Worm (Caenorhabditis elegans) whole organism, late embryonic: ENCODE measurements around the gene faah-4.

Experiments
- C08G9.2 ChIP-seq: sonication (generic microtip); optimal IDR thresholded peaks from 2 replicates; lab custom pipeline; 2016; ENCODE audit warnings: mild to moderate bottlenecking, missing genetic modification characterization, moderate library complexity, missing compliant biosample characterization
- F13H6.1 ChIP-seq: sonication (generic microtip); optimal IDR thresholded peaks from 2 replicates; lab custom pipeline; 2016; ENCODE audit warnings: missing genetic modification characterization, missing compliant biosample characterization
- K02D7.2 ChIP-seq: sonication (generic microtip); optimal IDR thresholded peaks from 2 replicates; lab custom pipeline; 2017; ENCODE audit warnings: mild to moderate bottlenecking, missing genetic modification characterization, missing compliant biosample characterization
- T23F11.4 ChIP-seq: fragments of 200-800 bp; sonication (Bioruptor generic); optimal IDR thresholded peaks from 2 replicates; lab custom pipeline; 2018; ENCODE audit warnings: mild to moderate bottlenecking, missing genetic modification characterization, missing compliant biosample characterization
- Y22D7AL.16 ChIP-seq: sonication (generic microtip); optimal IDR thresholded peaks from 2 replicates; lab custom pipeline; 2016; ENCODE audit warnings: missing genetic modification characterization, missing compliant biosample characterization
- ahr-1 ChIP-seq: sonication (generic microtip); optimal IDR thresholded peaks from 2 replicates; lab custom pipeline; 2016; ENCODE audit warnings: missing genetic modification characterization, missing compliant biosample characterization
- ama-1 ChIP-seq: fragments of 150-350 bp; optimal IDR thresholded peaks from 2 replicates; lab custom pipeline; 2014
- ceh-14 ChIP-seq: sonication (generic microtip); optimal IDR thresholded peaks from 2 replicates; lab custom pipeline; 2016; ENCODE audit warnings: missing genotype, missing genetic modification characterization, missing compliant biosample characterization
- ceh-19 ChIP-seq: fragments of 200-800 bp; sonication (Bioruptor generic); optimal IDR thresholded peaks from 2 replicates; lab custom pipeline; 2018; ENCODE audit warnings: mild to moderate bottlenecking, missing genetic modification characterization, missing compliant biosample characterization
- ceh-2 ChIP-seq: sonication (generic microtip); optimal IDR thresholded peaks from 2 replicates; lab custom pipeline; 2016; ENCODE audit warnings: missing genotype, missing genetic modification characterization, missing compliant biosample characterization
- ceh-22 ChIP-seq: sonication (generic microtip); optimal IDR thresholded peaks from 2 replicates; lab custom pipeline; 2017; ENCODE audit warnings: missing biosample characterization, missing genetic modification characterization
- ceh-24 ChIP-seq: sonication (generic microtip); optimal IDR thresholded peaks from 2 replicates; lab custom pipeline; 2016; ENCODE audit warnings: mild to moderate bottlenecking, missing genetic modification characterization, missing compliant biosample characterization
- ceh-31 ChIP-seq: sonication (generic microtip); optimal IDR thresholded peaks from 2 replicates; lab custom pipeline; 2016; ENCODE audit warnings: missing genetic modification characterization, missing compliant biosample characterization
- ceh-34 ChIP-seq: sonication (generic microtip); optimal IDR thresholded peaks from 2 replicates; lab custom pipeline; 2016; ENCODE audit warnings: mild to moderate bottlenecking, missing genetic modification characterization, missing compliant biosample characterization
- ceh-45 ChIP-seq: fragments of 200-800 bp; sonication (Bioruptor generic); IDR thresholded peaks from 2 replicates; pipeline ENCODE4 v1.3.6; 2022; ENCODE audit warnings: missing genetic modification reagents, missing genetic modification characterization, missing compliant biosample characterization
- ceh-48 ChIP-seq: sonication (generic microtip); optimal IDR thresholded peaks from 2 replicates; lab custom pipeline; 2016; ENCODE audit warnings: missing genetic modification characterization, inconsistent platforms, missing compliant biosample characterization
- ceh-6 ChIP-seq: fragments of 200-800 bp; sonication (Bioruptor generic); optimal IDR thresholded peaks from 2 replicates; lab custom pipeline; 2018; ENCODE audit warnings: mild to moderate bottlenecking, missing genetic modification characterization, missing compliant biosample characterization
- ceh-9 ChIP-seq: sonication (generic microtip); optimal IDR thresholded peaks from 2 replicates; lab custom pipeline; 2016; ENCODE audit warnings: mild to moderate bottlenecking, missing genetic modification characterization, inconsistent platforms, missing compliant biosample characterization
- dmd-4 ChIP-seq: sonication (generic microtip); optimal IDR thresholded peaks from 2 replicates; lab custom pipeline; 2016; ENCODE audit warnings: borderline replicate concordance, missing genetic modification characterization, missing compliant biosample characterization
- dve-1 ChIP-seq: sonication (generic microtip); optimal IDR thresholded peaks from 2 replicates; lab custom pipeline; 2017; ENCODE audit warnings: antibody characterized with exemption, mild to moderate bottlenecking, missing genetic modification characterization, missing compliant biosample characterization
- elt-2 ChIP-seq: sonication (generic microtip); optimal IDR thresholded peaks from 2 replicates; lab custom pipeline; 2016; ENCODE audit warnings: missing genetic modification reagents, missing genetic modification characterization, missing compliant biosample characterization
- ets-4 ChIP-seq: sonication (generic microtip); optimal IDR thresholded peaks from 2 replicates; lab custom pipeline; 2016; ENCODE audit warnings: missing genetic modification characterization, missing compliant biosample characterization
- fax-1 ChIP-seq: sonication (generic microtip); optimal IDR thresholded peaks from 2 replicates; lab custom pipeline; 2016; ENCODE audit warnings: missing genotype, missing genetic modification characterization, missing compliant biosample characterization
- fkh-10 ChIP-seq: fragments of 150-350 bp; optimal IDR thresholded peaks from 2 replicates; lab custom pipeline; 2014; ENCODE audit warnings: missing biosample characterization, missing genetic modification reagents, missing genetic modification characterization
- fkh-6 ChIP-seq: sonication (generic microtip); optimal IDR thresholded peaks from 2 replicates; lab custom pipeline; 2016; ENCODE audit warnings: missing genetic modification characterization, missing compliant biosample characterization
- gmeb-2 ChIP-seq: sonication (generic microtip); optimal IDR thresholded peaks from 2 replicates; lab custom pipeline; 2016; ENCODE audit warnings: missing genetic modification characterization, inconsistent platforms, missing compliant biosample characterization
- hlh-13 ChIP-seq: fragments of 200-800 bp; sonication (Bioruptor generic); optimal IDR thresholded peaks from 2 replicates; lab custom pipeline; 2018; ENCODE audit warnings: mild to moderate bottlenecking, missing genetic modification characterization, missing compliant biosample characterization
- lin-11 ChIP-seq: fragments of 200-800 bp; sonication (Bioruptor generic); optimal IDR thresholded peaks from 2 replicates; lab custom pipeline; 2018; ENCODE audit warnings: mild to moderate bottlenecking, missing genetic modification characterization, missing compliant biosample characterization
- madf-2 ChIP-seq: sonication (generic microtip); optimal IDR thresholded peaks from 2 replicates; lab custom pipeline; 2017; ENCODE audit warnings: missing genetic modification characterization, missing compliant biosample characterization
- mec-3 ChIP-seq: sonication (generic microtip); optimal IDR thresholded peaks from 2 replicates; lab custom pipeline; 2016; ENCODE audit warnings: borderline replicate concordance, missing genetic modification characterization, missing compliant biosample characterization
- nfya-1 ChIP-seq: sonication (generic microtip); optimal IDR thresholded peaks from 2 replicates; lab custom pipeline; 2017; ENCODE audit warnings: missing genetic modification characterization, mild to moderate bottlenecking, missing compliant biosample characterization, antibody characterized with exemption, moderate library complexity
- nhr-232 ChIP-seq: sonication (generic microtip); optimal IDR thresholded peaks from 2 replicates; lab custom pipeline; 2016; ENCODE audit warnings: missing genetic modification characterization, missing compliant biosample characterization
- npax-4 ChIP-seq: sonication (generic microtip); optimal IDR thresholded peaks from 2 replicates; lab custom pipeline; 2016; ENCODE audit warnings: missing genetic modification characterization, missing compliant biosample characterization
- odd-2 ChIP-seq: sonication (generic microtip); optimal IDR thresholded peaks from 2 replicates; lab custom pipeline; 2017; ENCODE audit warnings: antibody characterized with exemption, mild to moderate bottlenecking, missing genetic modification characterization, missing compliant biosample characterization
- pat-9 ChIP-seq: fragments of 200-800 bp; sonication (Bioruptor generic); optimal IDR thresholded peaks from 2 replicates; lab custom pipeline; 2018; ENCODE audit warnings: mild to moderate bottlenecking, missing genetic modification characterization, moderate library complexity, missing compliant biosample characterization
- pha-2 ChIP-seq: sonication (generic microtip); optimal IDR thresholded peaks from 2 replicates; lab custom pipeline; 2017; ENCODE audit warnings: mild to moderate bottlenecking, missing genetic modification characterization, missing compliant biosample characterization
- pqm-1 ChIP-seq: sonication (generic microtip); optimal IDR thresholded peaks from 2 replicates; lab custom pipeline; 2016; ENCODE audit warnings: missing genetic modification characterization, missing compliant biosample characterization
- ref-2 ChIP-seq: sonication (generic microtip); optimal IDR thresholded peaks from 2 replicates; lab custom pipeline; 2016; ENCODE audit warnings: missing genetic modification characterization, missing compliant biosample characterization
- sox-2 ChIP-seq: fragments of 200-800 bp; sonication (Bioruptor generic); IDR thresholded peaks from 2 replicates; pipeline ENCODE4 v1.3.6; 2022; ENCODE audit warnings: missing genetic modification reagents, missing genetic modification characterization, missing compliant biosample characterization
- sox-4 ChIP-seq: sonication (generic microtip); optimal IDR thresholded peaks from 2 replicates; lab custom pipeline; 2017; ENCODE audit warnings: mild to moderate bottlenecking, missing genetic modification characterization, inconsistent platforms, missing compliant biosample characterization
- tbx-2 ChIP-seq: sonication (generic microtip); optimal IDR thresholded peaks from 2 replicates; lab custom pipeline; 2016; ENCODE audit warnings: missing genetic modification characterization, missing compliant biosample characterization
- tbx-7 ChIP-seq: sonication (generic microtip); optimal IDR thresholded peaks from 2 replicates; lab custom pipeline; 2016; ENCODE audit warnings: missing genotype, missing genetic modification characterization, missing compliant biosample characterization
- ttx-3 ChIP-seq: sonication (generic microtip); optimal IDR thresholded peaks from 2 replicates; lab custom pipeline; 2016; ENCODE audit warnings: missing genetic modification reagents, missing genetic modification characterization, missing compliant biosample characterization
- unc-42 ChIP-seq: sonication (generic microtip); optimal IDR thresholded peaks from 2 replicates; lab custom pipeline; 2016; ENCODE audit warnings: missing genotype, missing genetic modification characterization, missing compliant biosample characterization
- unc-86 ChIP-seq: sonication (generic microtip); optimal IDR thresholded peaks from 2 replicates; lab custom pipeline; 2016; ENCODE audit warnings: missing genetic modification characterization, missing compliant biosample characterization
- zip-5 ChIP-seq: sonication (generic microtip); optimal IDR thresholded peaks from 2 replicates; lab custom pipeline; 2016; ENCODE audit warnings: missing genetic modification characterization, missing compliant biosample characterization
- ztf-16 ChIP-seq: sonication (generic microtip); optimal IDR thresholded peaks from 2 replicates; lab custom pipeline; 2017; ENCODE audit warnings: missing genetic modification characterization, missing compliant biosample characterization

The faah-4 gene

ce11 chrIII:11937911-11938310 lies 28.2 kb upstream of the faah-4 start:
- TF ChIP-seq unc-42 (tag; lab: Kevin White, UChicago) (peak; percentile 59), ceh-34 (tag; lab: Kevin White, UChicago) (peak; percentile 34), ztf-16 (tag; lab: Kevin White, UChicago) (no peak)

DNA sequence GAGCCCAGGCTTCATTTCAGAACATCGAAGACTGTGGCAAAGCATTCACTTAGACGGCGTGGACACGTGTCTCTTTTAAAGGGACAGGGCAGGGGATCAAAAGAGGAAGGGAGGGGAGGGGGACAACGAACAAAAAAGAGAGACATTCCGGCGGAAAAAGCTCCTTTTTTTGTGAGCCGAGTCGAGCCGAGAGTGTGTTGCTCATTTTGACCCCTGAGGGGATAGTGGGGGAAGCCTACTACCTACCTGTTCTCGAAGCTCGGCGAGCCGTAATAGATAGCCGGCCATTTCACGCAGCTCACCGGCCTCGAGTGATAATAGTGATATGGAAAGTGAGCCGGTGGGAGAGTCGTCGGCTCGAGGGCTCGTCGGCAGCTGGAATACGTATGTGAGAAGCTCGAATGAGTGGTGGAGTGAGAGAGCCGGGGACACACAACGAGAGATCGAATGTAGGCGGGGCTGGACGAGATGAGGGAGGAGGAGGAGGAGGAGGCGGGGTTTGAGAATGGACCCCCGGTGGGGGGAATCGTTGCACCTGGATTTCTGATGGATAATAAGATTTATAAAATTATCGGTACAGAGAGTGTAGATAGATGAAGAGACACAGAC lies 27.1 kb upstream of the faah-4 start:
- no peak for TF ChIP-seq ceh-34 (tag; lab: Kevin White, UChicago)
- TF ChIP-seq ceh-24 (tag; lab: Kevin White, UChicago): no peak
- TF ChIP-seq ceh-22 (tag; lab: Kevin White, UChicago): no peak
- no peak for TF ChIP-seq T23F11.4 (GFP tag; lab: Kevin White, UChicago)
- TF ChIP-seq fkh-10 (GFP tag; lab: Kevin White, UChicago): no peak
- TF ChIP-seq ama-1 (lab: Kevin White, UChicago): peak; percentile 76
- TF ChIP-seq mec-3 (tag; lab: Kevin White, UChicago): no peak
- peak; percentile 3 for TF ChIP-seq nfya-1 (tag; lab: Kevin White, UChicago)
- no peak for TF ChIP-seq nhr-232
- no peak for TF ChIP-seq ref-2 (tag; lab: Kevin White, UChicago)
- no peak for TF ChIP-seq fkh-6 (tag; lab: Kevin White, UChicago)
- no peak for TF ChIP-seq madf-2
- no peak for TF ChIP-seq Y22D7AL.16 (tag; lab: Kevin White, UChicago)
- TF ChIP-seq unc-86 (tag; lab: Kevin White, UChicago): no peak
- TF ChIP-seq pqm-1 (tag; lab: Kevin White, UChicago): no peak
- TF ChIP-seq K02D7.2 (tag; lab: Kevin White, UChicago): peak; percentile 59
- TF ChIP-seq ceh-9 (tag; lab: Kevin White, UChicago): no peak
- TF ChIP-seq C08G9.2 (tag; lab: Kevin White, UChicago): no peak
- no peak for TF ChIP-seq ceh-6 (GFP tag; lab: Kevin White, UChicago)
- no peak for TF ChIP-seq F13H6.1 (tag; lab: Kevin White, UChicago)
- TF ChIP-seq sox-4 (tag; lab: Kevin White, UChicago): peak; percentile 3
- TF ChIP-seq tbx-2 (tag; lab: Kevin White, UChicago): no peak
- TF ChIP-seq ceh-14 (tag; lab: Kevin White, UChicago): peak; percentile 0
- TF ChIP-seq pha-2 (tag; lab: Kevin White, UChicago): no peak
- no peak for TF ChIP-seq npax-4
- TF ChIP-seq lin-11 (tag; lab: Kevin White, UChicago): no peak
- TF ChIP-seq fax-1: no peak
- TF ChIP-seq elt-2 (tag; lab: Kevin White, UChicago): no peak
- TF ChIP-seq ceh-31 (tag; lab: Kevin White, UChicago): no peak
- no peak for TF ChIP-seq ets-4 (tag; lab: Kevin White, UChicago)
- TF ChIP-seq dve-1 (tag; lab: Kevin White, UChicago): no peak
- TF ChIP-seq ceh-48 (tag; lab: Kevin White, UChicago): no peak

- no peak for TF ChIP-seq nhr-232
- peak; percentile 21 for TF ChIP-seq gmeb-2
- TF ChIP-seq ceh-22 (tag; lab: Kevin White, UChicago): no peak
- no peak for TF ChIP-seq tbx-7 (tag; lab: Kevin White, UChicago)
- no peak for TF ChIP-seq sox-2 (GFP tag; lab: Robert Waterston, UW)
- peak; percentile 36 for TF ChIP-seq mec-3 (tag; lab: Kevin White, UChicago)
- no peak for TF ChIP-seq C08G9.2 (tag; lab: Kevin White, UChicago)
- TF ChIP-seq ceh-2 (tag; lab: Kevin White, UChicago): peak; percentile 0
- TF ChIP-seq ceh-31 (tag; lab: Kevin White, UChicago): peak; percentile 24
- TF ChIP-seq ets-4 (tag; lab: Kevin White, UChicago): no peak
- TF ChIP-seq odd-2 (tag; lab: Kevin White, UChicago): no peak
- peak; percentile 51 for TF ChIP-seq ceh-14 (tag; lab: Kevin White, UChicago)
- TF ChIP-seq hlh-13 (GFP tag; lab: Kevin White, UChicago): no peak
- no peak for TF ChIP-seq pha-2 (tag; lab: Kevin White, UChicago)
- TF ChIP-seq ceh-24 (tag; lab: Kevin White, UChicago): no peak
- no peak for TF ChIP-seq tbx-2 (tag; lab: Kevin White, UChicago)
- peak; percentile 49 for TF ChIP-seq K02D7.2 (tag; lab: Kevin White, UChicago)
- TF ChIP-seq T23F11.4 (GFP tag; lab: Kevin White, UChicago): no peak
- no peak for TF ChIP-seq ahr-1 (tag; lab: Kevin White, UChicago)
- peak; percentile 14 for TF ChIP-seq unc-42 (tag; lab: Kevin White, UChicago)
- no peak for TF ChIP-seq zip-5
- no peak for TF ChIP-seq ref-2 (tag; lab: Kevin White, UChicago)
- TF ChIP-seq lin-11 (tag; lab: Kevin White, UChicago): no peak
- TF ChIP-seq ttx-3: no peak
- peak; percentile 17 for TF ChIP-seq pat-9 (tag; lab: Kevin White, UChicago)
- no peak for TF ChIP-seq fkh-10 (GFP tag; lab: Kevin White, UChicago)
- TF ChIP-seq ceh-19 (GFP tag; lab: Kevin White, UChicago): no peak
- TF ChIP-seq ceh-45 (GFP tag; lab: Robert Waterston, UW): no peak
- no peak for TF ChIP-seq dmd-4 (tag; lab: Kevin White, UChicago)
Observed at ce11 chrIII:11935948-11936280, 26.2 kb upstream of the faah-4 start.
